Fruit fly (Drosophila melanogaster): ENCODE results near the gene snz.

snz gene

DNA sequence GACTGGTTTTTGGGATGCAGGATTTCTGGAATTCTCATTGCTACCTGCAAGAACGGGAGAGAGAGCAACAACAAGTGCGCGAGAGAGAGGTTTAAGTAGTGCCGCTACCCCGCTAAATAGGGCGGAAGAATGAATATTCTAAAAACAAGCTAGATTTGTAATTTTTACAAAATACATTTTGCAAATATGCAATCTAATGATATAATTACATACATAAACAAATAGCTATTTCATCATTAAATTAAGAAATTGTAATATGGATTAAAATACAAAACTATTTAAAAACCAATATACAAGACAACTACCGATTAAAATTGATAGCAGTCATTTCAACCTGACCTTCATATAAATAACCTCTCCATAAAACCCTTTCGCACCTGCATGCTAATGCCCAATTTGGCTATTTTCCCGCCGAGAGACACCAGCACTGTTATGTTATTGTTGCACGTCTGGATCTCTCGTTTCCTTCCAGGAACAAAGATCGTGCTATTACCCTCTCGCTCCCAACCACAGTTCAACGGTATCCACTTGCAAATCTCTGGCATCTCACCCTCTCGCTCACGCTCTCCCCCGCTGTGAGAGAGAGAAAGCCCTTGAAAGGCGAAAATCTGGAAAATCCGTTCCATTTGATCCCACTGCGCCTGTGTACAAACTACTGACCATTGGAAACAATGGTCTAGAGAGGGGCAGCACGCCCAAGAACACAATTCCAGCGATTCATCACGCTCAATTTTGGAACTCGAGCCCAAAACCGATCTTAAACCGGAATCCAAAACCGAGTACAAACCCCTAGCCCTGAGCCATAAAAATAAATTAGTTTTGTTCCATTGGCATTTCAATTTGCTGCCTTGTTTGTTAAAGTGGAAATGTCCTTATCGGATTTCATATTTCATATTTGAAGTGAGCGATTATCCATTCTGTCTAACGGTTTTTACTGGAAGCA, 20.0 kb upstream of the snz start, which contains the start of gene Nek2 (continued):
- no peak for TF ChIP-seq Sox15 (GFP tag; optimal IDR thresholded peaks at IDR 0.05)
- TF ChIP-seq Gug (GFP tag; IDR thresholded peaks at IDR 0.05): no peak
- TF ChIP-seq CG32006 (GFP tag; optimal IDR thresholded peaks at IDR 0.05): peak; percentile 31
- TF ChIP-seq CG6163 (GFP tag; IDR thresholded peaks at IDR 0.05): no peak
- TF ChIP-seq Hr39 (GFP tag; optimal IDR thresholded peaks at IDR 0.05): no peak
- TF ChIP-seq Eip75B (GFP tag; optimal IDR thresholded peaks at IDR 0.05): no peak
- no peak for TF ChIP-seq CG7368 (GFP tag; optimal IDR thresholded peaks at IDR 0.05)
- peak; percentile 79 for TF ChIP-seq Eip78C (GFP tag)
- TF ChIP-seq eg (GFP tag; IDR thresholded peaks at IDR 0.05): no peak
- no peak for TF ChIP-seq Eip93F (GFP tag; optimal IDR thresholded peaks at IDR 0.05)
- no peak for TF ChIP-seq CG34406 (GFP tag; optimal IDR thresholded peaks at IDR 0.05)
- TF ChIP-seq Lpt (GFP tag; optimal IDR thresholded peaks at IDR 0.05): no peak
- peak; percentile 1 for TF ChIP-seq achi (GFP tag; optimal IDR thresholded peaks at IDR 0.05)
- no peak for TF ChIP-seq CG8119 (GFP tag; IDR thresholded peaks at IDR 0.05)
- no peak for TF ChIP-seq CG8319 (GFP tag; optimal IDR thresholded peaks at IDR 0.05)
- TF ChIP-seq Blimp-1 (GFP tag; optimal IDR thresholded peaks at IDR 0.05): peak; percentile 6
- TF ChIP-seq esn (GFP tag; optimal IDR thresholded peaks at IDR 0.05): peak; percentile 18
- peak; percentile 27 for TF ChIP-seq Ets96B (tag; optimal IDR thresholded peaks at IDR 0.05)

DNA sequence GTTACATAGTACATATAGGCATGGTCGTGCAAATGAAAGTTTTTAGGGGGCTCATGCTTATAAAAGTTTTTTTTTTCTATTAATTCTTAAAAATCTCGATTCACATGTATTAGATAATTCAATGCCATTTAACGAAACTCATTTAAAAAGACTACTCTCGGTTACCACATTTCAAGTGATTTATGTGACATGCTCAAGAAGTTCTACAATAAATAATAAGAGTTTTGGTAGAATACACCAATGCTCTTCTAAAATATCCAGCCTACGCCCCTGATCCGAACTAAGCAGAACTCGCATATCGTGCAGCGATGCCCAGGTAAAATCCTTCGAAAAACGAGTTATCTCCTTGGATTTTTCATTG, 19.4 kb upstream of the snz start:
- TF ChIP-seq Blimp-1 (GFP tag; optimal IDR thresholded peaks at IDR 0.05) (no peak), ss (GFP tag; optimal IDR thresholded peaks at IDR 0.05) (peak; percentile 1 to 48), spab (GFP tag; optimal IDR thresholded peaks at IDR 0.05) (peak; percentile 8), Eip78C (GFP tag) (peak; percentile 90), CG6808 (GFP tag; optimal IDR thresholded peaks at IDR 0.05) (peak; percentile 44), Eip75B (GFP tag; optimal IDR thresholded peaks at IDR 0.05) (peak; percentile 59), Gug (GFP tag; IDR thresholded peaks at IDR 0.05) (0 out of 2 replicates have a peak, but pooled peaks have one; percentile 27), OdsH (GFP tag; optimal IDR thresholded peaks at IDR 0.05) (peak; percentile 63), Sox14 (GFP tag; optimal IDR thresholded peaks at IDR 0.05) (peak; percentile 67), CG8632 (GFP tag; optimal IDR thresholded peaks at IDR 0.05) (peak; percentile 25), fkh (GFP tag; optimal IDR thresholded peaks at IDR 0.05) (no peak), CG11902 (GFP tag; optimal IDR thresholded peaks at IDR 0.05) (peak; percentile 10), fd59A (GFP tag; optimal IDR thresholded peaks at IDR 0.05) (peak; percentile 32), svp (GFP tag) (peak; percentile 80), salr (GFP tag; optimal IDR thresholded peaks at IDR 0.05) (peak in 1 of 2 experiments; percentile 42), CG32006 (GFP tag; optimal IDR thresholded peaks at IDR 0.05) (peak; percentile 71), Lpt (GFP tag; optimal IDR thresholded peaks at IDR 0.05) (peak; percentile 27), CG6276 (GFP tag; optimal IDR thresholded peaks at IDR 0.05) (peak; percentile 48), Hr39 (GFP tag; optimal IDR thresholded peaks at IDR 0.05) (peak; percentile 65), CG16779 (tag; optimal IDR thresholded peaks at IDR 0.05) (no peak), CG6854 (GFP tag; optimal IDR thresholded peaks at IDR 0.05) (no peak), CG10669 (GFP tag; optimal IDR thresholded peaks at IDR 0.05) (peak; percentile 39), CG9139 (GFP tag; optimal IDR thresholded peaks at IDR 0.05) (no peak), acj6 (GFP tag; optimal IDR thresholded peaks at IDR 0.05) (peak; percentile 65), CG7368 (GFP tag; optimal IDR thresholded peaks at IDR 0.05) (no peak), eg (GFP tag; IDR thresholded peaks at IDR 0.05) (no peak), lz (GFP tag; optimal IDR thresholded peaks at IDR 0.05) (peak; percentile 67), Ets21C (GFP tag; optimal IDR thresholded peaks at IDR 0.05) (peak; percentile 55), CG6792 (GFP tag; optimal IDR thresholded peaks at IDR 0.05) (peak; percentile 48), CG31627 (GFP tag; optimal IDR thresholded peaks at IDR 0.05) (peak; percentile 62), Eip93F (GFP tag; optimal IDR thresholded peaks at IDR 0.05) (no peak), net (GFP tag; optimal IDR thresholded peaks at IDR 0.05) (peak; percentile 1), CG1621 (tag; optimal IDR thresholded peaks at IDR 0.05) (no peak), CG15336 (GFP tag; IDR thresholded peaks at IDR 0.05) (peak; percentile 70), Hr4 (GFP tag; optimal IDR thresholded peaks at IDR 0.05) (peak; percentile 37), pdm3 (GFP tag; optimal IDR thresholded peaks at IDR 0.05) (peak; percentile 67), cyc (GFP tag; optimal IDR thresholded peaks at IDR 0.05) (peak; percentile 51), Smox (GFP tag; optimal IDR thresholded peaks at IDR 0.05) (peak; percentile 70), achi (GFP tag; optimal IDR thresholded peaks at IDR 0.05) (peak; percentile 53), Met (GFP tag; optimal IDR thresholded peaks at IDR 0.05) (peak; percentile 72), Sox15 (GFP tag; optimal IDR thresholded peaks at IDR 0.05) (no peak)

Measured in whole organism, prepupa.